Worm (Caenorhabditis elegans): ENCODE measurements around the gene H01G02.1.

- TF ChIP-seq ceh-19 (GFP tag; optimal IDR thresholded peaks at IDR 0.05) (no peak), dmd-4 (tag; optimal IDR thresholded peaks at IDR 0.05; ENCODE audit: borderline replicate concordance) (no peak), pax-1 (tag; optimal IDR thresholded peaks at IDR 0.05) (no peak), tbx-2 (tag; optimal IDR thresholded peaks at IDR 0.05) (no peak), lin-11 (tag; optimal IDR thresholded peaks at IDR 0.05) (no peak), ets-4 (tag; optimal IDR thresholded peaks at IDR 0.05) (no peak)
These were observed 38.2 kb upstream of the H01G02.1 start, which contains the start of gene F38H4.3 for ce11 chrIV:11842121-11842520.

Measured in whole organism, late embryonic.